Worm (Caenorhabditis elegans) whole organism, mixed stage, embryonic: ENCODE results near the gene F22B5.5.

Source experiments
- ceh-83 ChIP-seq: fragments of 200-800 bp; sonication (Bioruptor generic); optimal IDR thresholded peaks from 2 replicates; lab custom pipeline; 2018; ENCODE audit warnings: mild to moderate bottlenecking, missing genetic modification characterization, missing compliant biosample characterization
- elt-3 ChIP-seq: fragments of 150-350 bp; optimal IDR thresholded peaks from 2 replicates; lab custom pipeline; 2014; ENCODE audit warnings: missing biosample characterization, missing genetic modification characterization
- lin-13 ChIP-seq: fragments of 150-350 bp; optimal IDR thresholded peaks from 2 replicates; lab custom pipeline; 2014; ENCODE audit warnings: missing biosample characterization, missing genetic modification characterization
- lsy-2 ChIP-seq: fragments of 150-350 bp; optimal IDR thresholded peaks from 2 replicates; lab custom pipeline; 2014; ENCODE audit warnings: missing biosample characterization, missing genetic modification characterization
- nhr-12 ChIP-seq: fragments of 150-350 bp; optimal IDR thresholded peaks from 2 replicates; lab custom pipeline; 2014; ENCODE audit warnings: missing biosample characterization, missing genetic modification characterization
- nhr-2 ChIP-seq: fragments of 150-350 bp; optimal IDR thresholded peaks from 2 replicates; lab custom pipeline; 2014; ENCODE audit warnings: missing biosample characterization, missing genetic modification characterization
- nhr-237 ChIP-seq: fragments of 150-350 bp; optimal IDR thresholded peaks from 2 replicates; lab custom pipeline; 2014; ENCODE audit warnings: missing biosample characterization, missing genetic modification characterization
- nhr-76 ChIP-seq: sonication (generic microtip); optimal IDR thresholded peaks from 2 replicates; lab custom pipeline; 2017; ENCODE audit warnings: missing biosample characterization, missing genetic modification characterization
- unc-62 ChIP-seq: fragments of 150-350 bp; optimal IDR thresholded peaks from 2 replicates; lab custom pipeline; 2014; ENCODE audit warnings: missing biosample characterization, missing genetic modification reagents, missing genetic modification characterization

- no peak for TF ChIP-seq unc-62 (GFP tag; lab: Kevin White, UChicago)
- no peak for TF ChIP-seq elt-3 (tag; lab: Kevin White, UChicago)
- no peak for TF ChIP-seq ceh-83 (GFP tag; lab: Kevin White, UChicago)
- TF ChIP-seq lsy-2 (tag; lab: Kevin White, UChicago), result peak; percentile 76
- no peak for TF ChIP-seq nhr-237 (tag; lab: Kevin White, UChicago)
- no peak for TF ChIP-seq nhr-12
- no peak for TF ChIP-seq nhr-76 (tag; lab: Kevin White, UChicago)
- no peak for TF ChIP-seq lin-13
- TF ChIP-seq nhr-2 (tag; lab: Kevin White, UChicago), result no peak
Observed at ce11 chrII:8419015-8419414, 35.4 kb downstream of the F22B5.5 start.
